Fruit fly (Drosophila melanogaster): ENCODE data around the gene Ptp10D.
A peak's percentile ranks its signal among the peaks of the same experiment; 100 is the strongest.

dm6 chrX:11640477-11640876 is 18.7 kb downstream of the Ptp10D start:
- no peak for TF ChIP-seq fd96Ca (GFP tag; IDR thresholded peaks at IDR 0.05)
- TF ChIP-seq D1 (tag; optimal IDR thresholded peaks at IDR 0.05) = no peak
- peak; percentile 2 for TF ChIP-seq CG17806 (tag; optimal IDR thresholded peaks at IDR 0.05)
- TF ChIP-seq EcR (GFP tag; optimal IDR thresholded peaks at IDR 0.05) = no peak

All from whole organism, pupa.